Worm (Caenorhabditis elegans) whole organism, L1 larva: Measurements from ENCODE around the gene sma-6.
A peak's percentile ranks its signal among the peaks of the same experiment; 100 is the strongest.

ENCODE experiments used
- C04F5.9 ChIP-seq: sonication (generic microtip); optimal IDR thresholded peaks from 2 replicates; lab custom pipeline; 2016; ENCODE audit warnings: missing genetic modification characterization, missing compliant biosample characterization
- C16A3.4 ChIP-seq: fragments of 150-350 bp; optimal IDR thresholded peaks from 2 replicates; lab custom pipeline; 2014; ENCODE audit warnings: missing biosample characterization, missing genetic modification characterization
- F16B12.6 ChIP-seq: fragments of 150-350 bp; optimal IDR thresholded peaks from 2 replicates; lab custom pipeline; 2014; ENCODE audit warnings: missing biosample characterization, missing genetic modification characterization
- Y116A8C.19 ChIP-seq: sonication (generic microtip); optimal IDR thresholded peaks from 2 replicates; lab custom pipeline; 2016; ENCODE audit warnings: missing compliant biosample characterization, missing genetic modification characterization, borderline replicate concordance
- alr-1 ChIP-seq: fragments of 200-800 bp; sonication (Bioruptor generic); optimal IDR thresholded peaks from 2 replicates; lab custom pipeline; 2018; ENCODE audit warnings: borderline replicate concordance, mild to moderate bottlenecking, missing genetic modification characterization, missing compliant biosample characterization
- aly-2 ChIP-seq: fragments of 150-350 bp; optimal IDR thresholded peaks from 2 replicates; lab custom pipeline; 2014; ENCODE audit warnings: missing biosample characterization, missing genetic modification characterization
- ama-1 ChIP-seq: fragments of 150-350 bp; optimal IDR thresholded peaks from 2 replicates; lab custom pipeline; 2014
- ceh-8 ChIP-seq: fragments of 200-800 bp; sonication (Bioruptor generic); optimal IDR thresholded peaks from 2 replicates; lab custom pipeline; 2018; ENCODE audit warnings: mild to moderate bottlenecking, missing genetic modification characterization, moderate library complexity, missing compliant biosample characterization
- ceh-82 ChIP-seq, 3 experiments: fragments of 150-350 bp in 1 of 3; sonication (generic microtip) in 2 of 3; optimal IDR thresholded peaks; 2 replicates each; lab custom pipeline; 2014 to 2017; ENCODE audit warnings: missing biosample characterization in 3 of 3, missing genetic modification characterization in 3 of 3
- ces-1 ChIP-seq: fragments of 150-350 bp; optimal IDR thresholded peaks from 2 replicates; lab custom pipeline; 2014; ENCODE audit warnings: missing biosample characterization, missing genetic modification reagents, missing genetic modification characterization
- dsc-1 ChIP-seq: sonication (generic microtip); optimal IDR thresholded peaks from 2 replicates; lab custom pipeline; 2016; ENCODE audit warnings: mild to moderate bottlenecking, missing genetic modification characterization, missing compliant biosample characterization
- efl-1 ChIP-seq, 4 experiments: fragments of 150-350 bp; optimal IDR thresholded peaks in 3 of 4; peaks in 1 of 4; 1 replicate in 1 of 4; 2 replicates in 3 of 4; lab custom pipeline; 2014; ENCODE audit warnings: missing biosample characterization in 2 of 4, missing genetic modification characterization in 2 of 4, missing genetic modification reagents in 2 of 4
- egl-27 ChIP-seq, 2 experiments: fragments of 150-350 bp in 1 of 2; sonication (generic microtip); optimal IDR thresholded peaks; 3 replicates each; lab custom pipeline; 2017 to 2018; ENCODE audit warnings: missing biosample characterization in 2 of 2, missing genetic modification characterization in 2 of 2, missing genetic modification reagents in 2 of 2
- elt-3 ChIP-seq, 6 experiments: fragments of 150-350 bp in 1 of 6; sonication (generic microtip); optimal IDR thresholded peaks; 2 replicates each; lab custom pipeline; 2017 to 2018; ENCODE audit warnings: missing biosample characterization in 6 of 6, missing genetic modification characterization in 6 of 6, inconsistent platforms in 1 of 6
- ets-5 ChIP-seq: fragments of 200-800 bp; sonication (Bioruptor generic); IDR thresholded peaks from 2 replicates; pipeline ENCODE4 v1.3.6; 2022; ENCODE audit warnings: missing genetic modification characterization, missing compliant biosample characterization
- fkh-4 ChIP-seq: sonication (generic microtip); optimal IDR thresholded peaks from 2 replicates; lab custom pipeline; 2016; ENCODE audit warnings: missing compliant biosample characterization, missing genetic modification characterization, borderline replicate concordance
- grh-1 ChIP-seq: fragments of 200-800 bp; sonication (Bioruptor generic); IDR thresholded peaks from 2 replicates; pipeline ENCODE4 v1.3.6; 2022; ENCODE audit warnings: missing genetic modification reagents, missing genetic modification characterization, missing compliant biosample characterization
- hlh-17 ChIP-seq: fragments of 200-800 bp; sonication (Bioruptor generic); optimal IDR thresholded peaks from 2 replicates; lab custom pipeline; 2018; ENCODE audit warnings: missing genetic modification characterization, mild to moderate bottlenecking, missing compliant biosample characterization, moderate library complexity, borderline replicate concordance
- irx-1 ChIP-seq: sonication (generic microtip); optimal IDR thresholded peaks from 2 replicates; lab custom pipeline; 2016; ENCODE audit warnings: missing genetic modification characterization, missing compliant biosample characterization
- isw-1 ChIP-seq: fragments of 200-800 bp; sonication (Bioruptor generic); IDR thresholded peaks from 2 replicates; pipeline ENCODE4 v1.3.6; 2022; ENCODE audit warnings: missing genetic modification characterization, missing compliant biosample characterization
- jun-1 ChIP-seq: fragments of 150-350 bp; optimal IDR thresholded peaks from 2 replicates; lab custom pipeline; 2014; ENCODE audit warnings: missing biosample characterization, missing genetic modification reagents, missing genetic modification characterization
- lin-14 ChIP-seq: fragments of 200-800 bp; sonication (Bioruptor generic); optimal IDR thresholded peaks from 2 replicates; lab custom pipeline; 2018; ENCODE audit warnings: mild to moderate bottlenecking, missing genetic modification characterization, moderate library complexity, missing compliant biosample characterization
- lin-15B ChIP-seq: fragments of 150-350 bp; sonication (generic microtip); optimal IDR thresholded peaks from 3 replicates; lab custom pipeline; 2014; ENCODE audit warnings: missing biosample characterization, missing genetic modification characterization
- lin-35 ChIP-seq, 2 experiments: fragments of 150-350 bp; optimal IDR thresholded peaks; 2 replicates each; lab custom pipeline; 2014; ENCODE audit warnings: missing biosample characterization in 2 of 2, missing genetic modification characterization in 2 of 2, missing genetic modification reagents in 2 of 2
- lir-3 ChIP-seq: sonication (generic microtip); optimal IDR thresholded peaks from 2 replicates; lab custom pipeline; 2016; ENCODE audit warnings: mild to moderate bottlenecking, missing genetic modification characterization, moderate library complexity, missing compliant biosample characterization; ENCODE audit not compliant: poor library complexity
- lsy-2 ChIP-seq, 2 experiments: fragments of 150-350 bp; optimal IDR thresholded peaks; 2 replicates each; lab custom pipeline; 2014; ENCODE audit warnings: missing biosample characterization in 2 of 2, missing genetic modification characterization in 2 of 2
- nhr-12 ChIP-seq: sonication (generic microtip); optimal IDR thresholded peaks from 2 replicates; lab custom pipeline; 2017; ENCODE audit warnings: missing biosample characterization, missing genetic modification characterization
- nhr-19 ChIP-seq: fragments of 200-800 bp; sonication (Bioruptor generic); conservative IDR thresholded peaks from 2 replicates; pipeline ENCODE4 v1.3.6; 2022; ENCODE audit warnings: missing genetic modification characterization, missing compliant biosample characterization
- nhr-20 ChIP-seq: sonication (generic microtip); optimal IDR thresholded peaks from 2 replicates; lab custom pipeline; 2016; ENCODE audit warnings: mild to moderate bottlenecking, missing genetic modification characterization, missing compliant biosample characterization
- nhr-237 ChIP-seq: fragments of 150-350 bp; optimal IDR thresholded peaks from 2 replicates; lab custom pipeline; 2014; ENCODE audit warnings: missing biosample characterization, missing genetic modification characterization
- nhr-47 ChIP-seq: sonication (generic microtip); optimal IDR thresholded peaks from 2 replicates; lab custom pipeline; 2016; ENCODE audit warnings: mild to moderate bottlenecking, missing genetic modification characterization, moderate library complexity, missing compliant biosample characterization
- nhr-71 ChIP-seq: sonication (generic microtip); optimal IDR thresholded peaks from 2 replicates; lab custom pipeline; 2016; ENCODE audit warnings: mild to moderate bottlenecking, missing genetic modification characterization, moderate library complexity, missing compliant biosample characterization
- nhr-77 ChIP-seq: fragments of 150-350 bp; optimal IDR thresholded peaks from 2 replicates; lab custom pipeline; 2014; ENCODE audit warnings: missing biosample characterization, missing genetic modification characterization
- nhr-85 ChIP-seq: sonication (generic microtip); peaks from one replicate; lab custom pipeline; 2016; ENCODE audit warnings: missing genetic modification characterization, inconsistent platforms, missing compliant biosample characterization
- pax-3 ChIP-seq: fragments of 200-800 bp; sonication (Bioruptor generic); optimal IDR thresholded peaks from 2 replicates; lab custom pipeline; 2018; ENCODE audit warnings: mild to moderate bottlenecking, missing genetic modification characterization, moderate library complexity, missing compliant biosample characterization
- pqm-1 ChIP-seq: sonication (generic microtip); optimal IDR thresholded peaks from 3 replicates; lab custom pipeline; 2017; ENCODE audit warnings: missing biosample characterization, missing genetic modification characterization
- rnt-1 ChIP-seq: sonication (generic microtip); optimal IDR thresholded peaks from 2 replicates; lab custom pipeline; 2016; ENCODE audit warnings: mild to moderate bottlenecking, missing genetic modification characterization, moderate library complexity, missing compliant biosample characterization
- skn-1 ChIP-seq: fragments of 150-350 bp; optimal IDR thresholded peaks from 2 replicates; lab custom pipeline; 2014; ENCODE audit warnings: missing biosample characterization, missing genetic modification characterization
- snpc-4 ChIP-seq: fragments of 150-350 bp; optimal IDR thresholded peaks from 2 replicates; lab custom pipeline; 2014; ENCODE audit warnings: missing biosample characterization, missing genetic modification characterization
- snu-23 ChIP-seq: sonication (generic microtip); optimal IDR thresholded peaks from 2 replicates; lab custom pipeline; 2016; ENCODE audit warnings: missing genetic modification characterization, missing compliant biosample characterization
- sox-4 ChIP-seq: sonication (generic microtip); optimal IDR thresholded peaks from 2 replicates; lab custom pipeline; 2016; ENCODE audit warnings: missing genetic modification characterization, missing compliant biosample characterization
- sup-37 ChIP-seq: fragments of 200-800 bp; sonication (Bioruptor generic); optimal IDR thresholded peaks from 2 replicates; lab custom pipeline; 2018; ENCODE audit warnings: mild to moderate bottlenecking, missing genetic modification characterization, missing compliant biosample characterization
- swsn-7 ChIP-seq: sonication (generic microtip); optimal IDR thresholded peaks from 2 replicates; lab custom pipeline; 2016; ENCODE audit warnings: missing genetic modification characterization, missing compliant biosample characterization
- tbx-2 ChIP-seq: sonication (generic microtip); optimal IDR thresholded peaks from 2 replicates; lab custom pipeline; 2016; ENCODE audit warnings: missing genetic modification characterization, missing compliant biosample characterization
- tlp-1 ChIP-seq: fragments of 150-350 bp; optimal IDR thresholded peaks from 2 replicates; lab custom pipeline; 2014; ENCODE audit warnings: missing biosample characterization, missing genetic modification characterization
- unc-86 ChIP-seq: sonication (generic microtip); optimal IDR thresholded peaks from 2 replicates; lab custom pipeline; 2016; ENCODE audit warnings: missing genetic modification characterization, missing compliant biosample characterization
- vab-15 ChIP-seq: sonication (generic microtip); optimal IDR thresholded peaks from 2 replicates; lab custom pipeline; 2017; ENCODE audit warnings: missing genotype, mild to moderate bottlenecking, missing genetic modification characterization, missing compliant biosample characterization
- zag-1 ChIP-seq: fragments of 150-350 bp; optimal IDR thresholded peaks from 2 replicates; lab custom pipeline; 2014; ENCODE audit warnings: missing biosample characterization, missing genetic modification characterization
- zip-4 ChIP-seq: fragments of 200-800 bp; sonication (Bioruptor generic); optimal IDR thresholded peaks from 2 replicates; lab custom pipeline; 2018; ENCODE audit warnings: mild to moderate bottlenecking, missing genetic modification characterization, moderate library complexity, missing compliant biosample characterization
- ztf-4 ChIP-seq: fragments of 150-350 bp; optimal IDR thresholded peaks from 2 replicates; lab custom pipeline; 2014; ENCODE audit warnings: missing biosample characterization, missing genetic modification characterization

The sma-6 gene

DNA sequence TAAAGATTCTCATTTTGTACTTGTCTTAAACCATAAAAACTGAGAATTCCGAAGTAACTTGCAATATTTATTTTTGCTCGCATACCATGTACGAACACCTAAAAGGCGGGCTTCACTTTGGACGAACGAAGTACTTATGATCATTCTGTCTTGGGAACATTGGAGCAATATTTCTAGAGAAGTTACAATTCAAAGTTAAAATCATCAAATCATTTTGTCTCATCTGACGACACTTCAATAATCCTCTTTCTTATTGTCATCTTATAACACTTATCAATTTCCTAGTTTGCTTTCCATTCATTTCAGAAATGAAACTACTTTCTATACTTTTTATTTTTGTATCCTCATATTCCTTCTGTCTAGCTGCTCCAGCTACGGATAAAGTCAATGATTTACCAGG is 42.4 kb downstream of the sma-6 start, which contains the start of gene ctsa-4.1:
Gene ctsa-4.1 (plus strand): TSS at position 301 of the 400 bp plus-strand sequence.
- TF ChIP-seq nhr-71 (no peak), efl-1 (optimal IDR thresholded peaks at IDR 0.05; lab: Kevin White, UChicago) (no peak), efl-1 (GFP tag; optimal IDR thresholded peaks at IDR 0.05 in 1 of 2; lab: Kevin White, UChicago) (peak in 1 of 2 experiments; percentile 24)
- TF ChIP-seq, all 84 proteins: peak for 1

DNA sequence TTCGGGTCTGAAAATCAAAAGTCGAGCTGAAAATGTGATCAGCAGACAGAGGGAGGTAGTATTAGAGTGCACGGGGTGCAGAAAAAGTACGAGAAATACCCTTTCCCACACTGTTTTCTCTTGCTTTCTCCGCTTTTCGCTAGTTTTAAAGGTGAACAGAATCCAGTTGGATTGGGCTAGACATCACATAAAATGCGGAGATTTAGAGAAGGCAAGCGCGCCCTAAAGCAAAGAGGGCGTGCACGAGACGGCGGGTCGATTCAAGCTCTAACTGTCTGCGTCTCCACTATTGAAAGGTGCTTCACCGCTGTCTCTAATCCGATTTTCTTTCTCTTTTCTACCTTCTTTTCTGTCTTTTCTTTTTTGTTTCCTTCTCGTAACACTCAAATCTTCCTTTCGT is 45.8 kb downstream of the sma-6 start:
- peak; percentile 92 for TF ChIP-seq nhr-71
- peak in 2 of 6 experiments; percentile 57 to 81 for TF ChIP-seq elt-3 (tag; optimal IDR thresholded peaks at IDR 0.05; lab: Kevin White, UChicago)
- no peak for TF ChIP-seq sup-37 (GFP tag; lab: Kevin White, UChicago)
- peak; percentile 85 for TF ChIP-seq isw-1 (GFP tag; lab: Robert Waterston, UW)
- peak; percentile 80 for TF ChIP-seq unc-86 (tag; lab: Kevin White, UChicago)
- TF ChIP-seq lsy-2 (tag; optimal IDR thresholded peaks at IDR 0.05; lab: Kevin White, UChicago), result peak; percentile 87 to 89
- TF ChIP-seq C16A3.4 (tag; lab: Kevin White, UChicago), result peak; percentile 81
- TF ChIP-seq skn-1 (tag; lab: Kevin White, UChicago), result peak; percentile 85
- peak; percentile 29 for TF ChIP-seq ceh-8
- TF ChIP-seq ama-1 (lab: Kevin White, UChicago), result no peak
- peak; percentile 86 for TF ChIP-seq jun-1 (tag; lab: Kevin White, UChicago)
- peak; percentile 72 for TF ChIP-seq ztf-4 (tag; lab: Kevin White, UChicago)
- no peak for TF ChIP-seq hlh-17 (GFP tag; lab: Kevin White, UChicago)
- TF ChIP-seq sox-4 (tag; lab: Kevin White, UChicago), result no peak
- peak; percentile 88 for TF ChIP-seq nhr-47 (tag; lab: Kevin White, UChicago)
- TF ChIP-seq ceh-82 (tag; optimal IDR thresholded peaks at IDR 0.05; lab: Kevin White, UChicago), result peak; percentile 70 to 94 (median 77)
- TF ChIP-seq nhr-85 (tag; lab: Kevin White, UChicago), result peak; percentile 92
- TF ChIP-seq nhr-12 (tag; lab: Kevin White, UChicago), result no peak
- TF ChIP-seq C04F5.9, result no peak
- peak; percentile 87 for TF ChIP-seq tbx-2 (tag; lab: Kevin White, UChicago)
- TF ChIP-seq lin-35 (GFP tag; optimal IDR thresholded peaks at IDR 0.05; lab: Kevin White, UChicago), result peak; percentile 85 to 87
- TF ChIP-seq fkh-4 (tag; lab: Kevin White, UChicago), result peak; percentile 21
- TF ChIP-seq irx-1 (tag; lab: Kevin White, UChicago), result peak; percentile 65
- peak; percentile 73 for TF ChIP-seq nhr-77
- TF ChIP-seq snpc-4 (tag; lab: Kevin White, UChicago), result peak; percentile 50
- no peak for TF ChIP-seq zag-1 (tag; lab: Kevin White, UChicago)
- no peak for TF ChIP-seq pax-3 (tag; lab: Kevin White, UChicago)
- TF ChIP-seq lin-15B (tag; lab: Kevin White, UChicago), result peak; percentile 86
- TF ChIP-seq lin-14 (GFP tag; lab: Kevin White, UChicago), result peak; percentile 96
- no peak for TF ChIP-seq zip-4 (GFP tag; lab: Kevin White, UChicago)
- peak; percentile 76 for TF ChIP-seq dsc-1 (tag; lab: Kevin White, UChicago)
- peak; percentile 89 for TF ChIP-seq rnt-1
- peak; percentile 47 for TF ChIP-seq lir-3
- TF ChIP-seq F16B12.6 (tag; lab: Kevin White, UChicago), result peak; percentile 47
- peak; percentile 84 for TF ChIP-seq nhr-19 (GFP tag; lab: Robert Waterston, UW)
- TF ChIP-seq aly-2 (tag; lab: Kevin White, UChicago), result peak; percentile 12
- TF ChIP-seq swsn-7 (tag; lab: Kevin White, UChicago), result peak; percentile 87
- no peak for TF ChIP-seq alr-1
- TF ChIP-seq Y116A8C.19 (tag; lab: Kevin White, UChicago), result no peak
- TF ChIP-seq nhr-20 (tag; lab: Kevin White, UChicago), result peak; percentile 91
- TF ChIP-seq vab-15 (tag; lab: Kevin White, UChicago), result no peak
- TF ChIP-seq ets-5 (GFP tag; lab: Robert Waterston, UW), result no peak
- TF ChIP-seq tlp-1, result no peak
- peak; percentile 45; the same call in 1 of the 2 replicates for TF ChIP-seq grh-1 (GFP tag; lab: Robert Waterston, UW)
- peak; percentile 94 for TF ChIP-seq snu-23 (GFP tag; lab: Kevin White, UChicago)
- no peak for TF ChIP-seq ces-1 (GFP tag; lab: Kevin White, UChicago)
- no peak for TF ChIP-seq pqm-1 (tag; lab: Kevin White, UChicago)
- peak in 1 of 2 experiments; percentile 6 for TF ChIP-seq egl-27 (tag; optimal IDR thresholded peaks at IDR 0.05; lab: Kevin White, UChicago)
- TF ChIP-seq nhr-237 (tag; lab: Kevin White, UChicago), result peak; percentile 20
